Fruit fly (Drosophila melanogaster): Measurements from ENCODE around the gene CG7886.
A peak's percentile ranks its signal among the peaks of the same experiment; 100 is the strongest.

CG7886 gene

dm6 chr3R:14589483-14589882 is 52.9 kb downstream of the CG7886 start (continued):
- TF ChIP-seq CG11085 (GFP tag; IDR thresholded peaks at IDR 0.05) (no peak), Fer2 (tag; optimal IDR thresholded peaks at IDR 0.05) (no peak), CG15011 (GFP tag; optimal IDR thresholded peaks at IDR 0.05) (no peak), Nf-YC (tag; optimal IDR thresholded peaks at IDR 0.05) (no peak), CG12744 (GFP tag; optimal IDR thresholded peaks at IDR 0.05) (no peak), D19B (GFP tag; optimal IDR thresholded peaks at IDR 0.05) (no peak), az2 (GFP tag; optimal IDR thresholded peaks at IDR 0.05) (no peak), hbn (GFP tag; IDR thresholded peaks at IDR 0.05; ENCODE audit: partially characterized antibody) (no peak), Asciz (GFP tag; optimal IDR thresholded peaks at IDR 0.05) (no peak), Lpt (GFP tag; optimal IDR thresholded peaks at IDR 0.05) (no peak), gro (GFP tag; optimal IDR thresholded peaks at IDR 0.05) (no peak), mirr (GFP tag; optimal IDR thresholded peaks at IDR 0.05) (no peak), Elba2 (GFP tag; optimal IDR thresholded peaks at IDR 0.05) (no peak), pb (GFP tag; optimal IDR thresholded peaks at IDR 0.05) (no peak), pan (optimal IDR thresholded peaks at IDR 0.05) (no peak), pan (GFP tag; optimal IDR thresholded peaks at IDR 0.05 in 1 of 2, IDR thresholded peaks at IDR 0.05 in 1 of 2) (no peak), CG17385 (GFP tag; optimal IDR thresholded peaks at IDR 0.05) (no peak), CG14050 (GFP tag; IDR thresholded peaks at IDR 0.05) (no peak), CG3407 (GFP tag; optimal IDR thresholded peaks at IDR 0.05) (no peak), aop (GFP tag; IDR thresholded peaks at IDR 0.05) (no peak), toy (GFP tag; IDR thresholded peaks at IDR 0.05) (no peak), ttk (GFP tag; IDR thresholded peaks at IDR 0.05) (no peak), CG1024 (GFP tag; IDR thresholded peaks at IDR 0.05) (no peak), stwl (tag; optimal IDR thresholded peaks at IDR 0.05) (no peak), CG5953 (GFP tag; IDR thresholded peaks at IDR 0.05) (no peak), CG11398 (GFP tag; optimal IDR thresholded peaks at IDR 0.05) (no peak), grau (tag; optimal IDR thresholded peaks at IDR 0.05) (no peak), inv (GFP tag; IDR thresholded peaks at IDR 0.05; ENCODE audit: partially characterized antibody) (no peak), prd (optimal IDR thresholded peaks at IDR 0.05) (no peak), prd (GFP tag; IDR thresholded peaks at IDR 0.05) (peak; percentile 69; the same call in 2 of the 3 replicates), CG2202 (tag; optimal IDR thresholded peaks at IDR 0.05) (no peak), ato (GFP tag; IDR thresholded peaks at IDR 0.05; ENCODE audit: partially characterized antibody) (no peak), Spps (tag; optimal IDR thresholded peaks at IDR 0.05) (no peak), CG9609 (GFP tag; optimal IDR thresholded peaks at IDR 0.05) (no peak), CG7271 (tag; optimal IDR thresholded peaks at IDR 0.05) (no peak), chif (GFP tag; optimal IDR thresholded peaks at IDR 0.05) (peak; percentile 20 to 25), CG14667 (GFP tag; IDR thresholded peaks at IDR 0.05) (no peak), fu2 (GFP tag; optimal IDR thresholded peaks at IDR 0.05) (no peak), CG15696 (tag; optimal IDR thresholded peaks at IDR 0.05) (peak; percentile 75), Pdp1 (GFP tag; optimal IDR thresholded peaks at IDR 0.05) (peak in 1 of 2 experiments; percentile 85), BEAF-32 (GFP tag; optimal IDR thresholded peaks at IDR 0.05) (no peak), CG1529 (GFP tag; optimal IDR thresholded peaks at IDR 0.05) (no peak), CG32767 (GFP tag; IDR thresholded peaks at IDR 0.05) (no peak), CG10431 (GFP tag; optimal IDR thresholded peaks at IDR 0.05) (no peak), fru (optimal IDR thresholded peaks at IDR 0.05) (no peak), Hr78 (GFP tag; optimal IDR thresholded peaks at IDR 0.05) (no peak), CG8388 (GFP tag; optimal IDR thresholded peaks at IDR 0.05) (peak; percentile 14), lov (optimal IDR thresholded peaks at IDR 0.05) (no peak), lov (GFP tag; IDR thresholded peaks at IDR 0.05) (no peak), Hr3 (GFP tag; optimal IDR thresholded peaks at IDR 0.05) (no peak), CG31388 (GFP tag; optimal IDR thresholded peaks at IDR 0.05) (no peak), CG31224 (GFP tag; IDR thresholded peaks at IDR 0.05) (no peak), pho (GFP tag; optimal IDR thresholded peaks at IDR 0.05) (no peak)

All from whole organism, embryonic.